Fruit fly (Drosophila melanogaster) whole organism, pupa: ENCODE results near the gene Snm1.

Source experiments
- CG10348 ChIP-seq: fragments of 200-800 bp; sonication (Bioruptor generic); IDR thresholded peaks from 2 replicates; pipeline ENCODE4 v1.3.6; 2022; ENCODE audit warnings: missing biosample characterization, missing genetic modification characterization
- CG12605 ChIP-seq: fragments of 200-800 bp; sonication (Bioruptor generic); IDR thresholded peaks from 2 replicates; pipeline ENCODE4 v1.3.6; 2022; ENCODE audit warnings: missing biosample characterization, missing genetic modification characterization
- CG13204 ChIP-seq: fragments of 200-800 bp; sonication (Bioruptor generic); optimal IDR thresholded peaks from 2 replicates; lab custom pipeline; 2018; ENCODE audit warnings: missing biosample characterization, mild to moderate bottlenecking, missing genetic modification characterization, moderate library complexity
- CG14655 ChIP-seq: fragments of 200-800 bp; sonication (Bioruptor generic); optimal IDR thresholded peaks from 3 replicates; lab custom pipeline; 2017; ENCODE audit warnings: mild to moderate bottlenecking, missing biosample characterization, missing genetic modification reagents, missing genetic modification characterization
- CG15710 ChIP-seq: fragments of 200-800 bp; sonication (Bioruptor generic); optimal IDR thresholded peaks from 2 replicates; lab custom pipeline; 2018; ENCODE audit warnings: missing biosample characterization, mild to moderate bottlenecking, missing genetic modification characterization, moderate library complexity
- CG17806 ChIP-seq: fragments of 200-800 bp; sonication (Bioruptor generic); optimal IDR thresholded peaks from 2 replicates; lab custom pipeline; 2018; ENCODE audit warnings: missing biosample characterization, mild to moderate bottlenecking, missing genetic modification characterization, moderate library complexity
- CG32121 ChIP-seq: fragments of 200-800 bp; sonication (Bioruptor generic); IDR thresholded peaks from 2 replicates; pipeline ENCODE4 v1.3.6; 2022; ENCODE audit warnings: missing biosample characterization, missing genetic modification characterization
- CG34367 ChIP-seq: fragments of 200-800 bp; sonication (Bioruptor generic); optimal IDR thresholded peaks from 2 replicates; lab custom pipeline; 2018; ENCODE audit warnings: missing biosample characterization, mild to moderate bottlenecking, missing genetic modification characterization
- CG4496 ChIP-seq: fragments of 200-800 bp; sonication (Bioruptor generic); IDR thresholded peaks from 3 replicates; pipeline ENCODE4 v1.3.6; 2022; ENCODE audit warnings: missing biosample characterization, missing genetic modification characterization
- CG8159 ChIP-seq: fragments of 200-800 bp; sonication (Bioruptor generic); optimal IDR thresholded peaks from 3 replicates; lab custom pipeline; 2018; ENCODE audit warnings: missing biosample characterization, mild to moderate bottlenecking, missing genetic modification characterization, moderate library complexity
- CG8301 ChIP-seq: fragments of 200-800 bp; sonication (Bioruptor generic); optimal IDR thresholded peaks from 2 replicates; lab custom pipeline; 2018; ENCODE audit warnings: missing biosample characterization, mild to moderate bottlenecking, missing genetic modification characterization
- CG9948 ChIP-seq: fragments of 200-800 bp; sonication (Bioruptor generic); optimal IDR thresholded peaks from 2 replicates; lab custom pipeline; 2018; ENCODE audit warnings: missing biosample characterization, mild to moderate bottlenecking, missing genetic modification characterization, moderate library complexity
- D1 ChIP-seq: fragments of 200-800 bp; sonication (Bioruptor generic); optimal IDR thresholded peaks from 2 replicates; lab custom pipeline; 2018; ENCODE audit warnings: missing biosample characterization, mild to moderate bottlenecking, missing genetic modification characterization, moderate library complexity
- EcR ChIP-seq: fragments of 200-800 bp; sonication (Bioruptor generic); optimal IDR thresholded peaks from 3 replicates; lab custom pipeline; 2019; ENCODE audit warnings: missing biosample characterization, missing genetic modification characterization, mild to moderate bottlenecking, moderate library complexity, missing genetic modification reagents
- Ets98B ChIP-seq: fragments of 200-800 bp; sonication (Bioruptor generic); IDR thresholded peaks from 2 replicates; pipeline ENCODE4 v1.3.6; 2022; ENCODE audit warnings: missing biosample characterization, missing genetic modification characterization
- Pif1A ChIP-seq: fragments of 200-800 bp; sonication (Bioruptor generic); optimal IDR thresholded peaks from 3 replicates; lab custom pipeline; 2016; ENCODE audit warnings: missing biosample characterization, missing genetic modification characterization
- Pif1B ChIP-seq: fragments of 200-800 bp; sonication (Bioruptor generic); optimal IDR thresholded peaks from 3 replicates; lab custom pipeline; 2016; ENCODE audit warnings: missing biosample characterization, missing genetic modification characterization
- Snoo ChIP-seq: fragments of 200-800 bp; sonication (Bioruptor generic); optimal IDR thresholded peaks from 3 replicates; lab custom pipeline; 2017; ENCODE audit warnings: missing biosample characterization, mild to moderate bottlenecking, missing genetic modification characterization, inconsistent platforms
- fd96Ca ChIP-seq: fragments of 200-800 bp; sonication (Bioruptor generic); IDR thresholded peaks from 3 replicates; pipeline ENCODE4 v1.3.6; 2022; ENCODE audit warnings: missing biosample characterization, missing genetic modification characterization
- gl ChIP-seq: fragments of 200-800 bp; sonication (Bioruptor generic); optimal IDR thresholded peaks from 2 replicates; lab custom pipeline; 2018; ENCODE audit warnings: missing biosample characterization, mild to moderate bottlenecking, missing genetic modification characterization
- rn ChIP-seq: fragments of 200-800 bp; sonication (Bioruptor generic); IDR thresholded peaks from 2 replicates; pipeline ENCODE4 v1.3.6; 2022; ENCODE audit warnings: missing biosample characterization, missing genetic modification characterization

Snm1 gene

dm6 chr3R:5551068-5551467, 3.8 kb upstream of the Snm1 start, which contains the start of gene mia:
TSS of gene mia (minus strand) at chr3R:5551168.
- no peak for TF ChIP-seq CG8301 (tag; lab: Kevin White, UChicago)

dm6 chr3R:5551593-5551992, 3.3 kb upstream of the Snm1 start:
- TF ChIP-seq CG8159 (tag; lab: Kevin White, UChicago) (no peak), Pif1A (GFP tag; lab: Kevin White, UChicago) (no peak), D1 (tag; lab: Kevin White, UChicago) (no peak), CG14655 (GFP tag; lab: Kevin White, UChicago) (no peak)
- TF ChIP-seq, all 21 proteins: peak for 0

- TF ChIP-seq CG32121 (GFP tag; lab: Robert Waterston, UW) = no peak
- TF ChIP-seq D1 (tag; lab: Kevin White, UChicago) = no peak
- TF ChIP-seq CG34367 (tag; lab: Kevin White, UChicago) = no peak
- no peak for TF ChIP-seq fd96Ca
- TF ChIP-seq CG17806 = no peak
- TF ChIP-seq gl (tag; lab: Kevin White, UChicago) = no peak
- TF ChIP-seq CG8301 (tag; lab: Kevin White, UChicago) = no peak
Observed at dm6 chr3R:5554082-5554481, 802 bp upstream of the Snm1 start, which contains the start of gene Pcmt. TSS of gene Pcmt (minus strand) at chr3R:5554316.

dm6 chr3R:5562956-5563355, 8.1 kb downstream of the Snm1 start:
- TF ChIP-seq Snoo (tag; lab: Kevin White, UChicago) (no peak), CG10348 (GFP tag; lab: Robert Waterston, UW) (no peak), CG17806 (no peak), D1 (tag; lab: Kevin White, UChicago) (no peak), CG15710 (tag; lab: Kevin White, UChicago) (no peak), Pif1B (GFP tag; lab: Kevin White, UChicago) (no peak), gl (tag; lab: Kevin White, UChicago) (no peak), Ets98B (GFP tag; lab: Robert Waterston, UW) (no peak), fd96Ca (no peak), CG13204 (GFP tag; lab: Kevin White, UChicago) (no peak), CG9948 (tag; lab: Kevin White, UChicago) (no peak), EcR (GFP tag; lab: Kevin White, UChicago) (no peak), CG12605 (GFP tag; lab: Robert Waterston, UW) (no peak), CG34367 (tag; lab: Kevin White, UChicago) (no peak), CG8301 (tag; lab: Kevin White, UChicago) (no peak), CG8159 (tag; lab: Kevin White, UChicago) (no peak), Pif1A (GFP tag; lab: Kevin White, UChicago) (no peak), CG4496 (GFP tag; lab: Robert Waterston, UW) (no peak)

dm6 chr3R:5563420-5563819, 8.5 kb downstream of the Snm1 start, which contains the start of gene Pi4KIIalpha:
TSS of gene Pi4KIIalpha (minus strand) at chr3R:5563652.
- TF ChIP-seq Ets98B (GFP tag; lab: Robert Waterston, UW) (no peak), CG10348 (GFP tag; lab: Robert Waterston, UW) (no peak), EcR (GFP tag; lab: Kevin White, UChicago) (no peak), fd96Ca (no peak), rn (GFP tag; lab: Robert Waterston, UW) (no peak)

dm6 chr3R:5564775-5565190, 9.9 kb downstream of the Snm1 start, which contains the start of the genes CG14671 and CG12746:
TSS of gene CG14671 (minus strand) at chr3R:5564815.
TSS of gene CG12746 (plus strand) at chr3R:5564865.
- TF ChIP-seq CG4496 (GFP tag; lab: Robert Waterston, UW) (no peak), CG34367 (tag; lab: Kevin White, UChicago) (no peak)

- TF ChIP-seq EcR (GFP tag; lab: Kevin White, UChicago) (no peak), CG34367 (tag; lab: Kevin White, UChicago) (no peak), rn (GFP tag; lab: Robert Waterston, UW) (peak; percentile 73), CG4496 (GFP tag; lab: Robert Waterston, UW) (peak; percentile 94), CG12605 (GFP tag; lab: Robert Waterston, UW) (peak; percentile 72), Snoo (tag; lab: Kevin White, UChicago) (peak; percentile 5), CG17806 (peak; percentile 45), CG32121 (GFP tag; lab: Robert Waterston, UW) (peak; percentile 87), fd96Ca (peak; percentile 90), CG15710 (tag; lab: Kevin White, UChicago) (no peak), Ets98B (GFP tag; lab: Robert Waterston, UW) (peak; percentile 91)
Observed at dm6 chr3R:5565623-5566022, 10.7 kb downstream of the Snm1 start.
